Fruit fly (Drosophila melanogaster) whole organism, adult: ENCODE data around the gene CG6154.
A peak's percentile ranks its signal among the peaks of the same experiment; 100 is the strongest.

Experiments
- CG11617 ChIP-seq: fragments of 200-800 bp; sonication (Bioruptor generic); optimal IDR thresholded peaks from 2 replicates; lab custom pipeline; 2017; ENCODE audit warnings: mild to moderate bottlenecking, missing biosample characterization, missing genetic modification reagents, missing genetic modification characterization
- CG12768 ChIP-seq: fragments of 200-800 bp; sonication (Bioruptor generic); optimal IDR thresholded peaks from 2 replicates; lab custom pipeline; 2017; ENCODE audit warnings: missing biosample characterization, missing genetic modification characterization, mild to moderate bottlenecking, moderate library complexity, missing genetic modification reagents
- CG14711 ChIP-seq: fragments of 200-800 bp; sonication (Bioruptor generic); optimal IDR thresholded peaks from 2 replicates; lab custom pipeline; 2018; ENCODE audit warnings: missing biosample characterization, mild to moderate bottlenecking, missing genetic modification characterization, moderate library complexity
- CG1620 ChIP-seq: fragments of 200-800 bp; sonication (Bioruptor generic); optimal IDR thresholded peaks from 2 replicates; lab custom pipeline; 2016; ENCODE audit warnings: missing biosample characterization, missing genetic modification characterization
- CG33017 ChIP-seq: fragments of 200-800 bp; sonication (Bioruptor generic); optimal IDR thresholded peaks from 2 replicates; lab custom pipeline; 2018; ENCODE audit warnings: missing biosample characterization, mild to moderate bottlenecking, missing genetic modification characterization, moderate library complexity
- CG5204 ChIP-seq: fragments of 200-800 bp; sonication (Bioruptor generic); optimal IDR thresholded peaks from 2 replicates; lab custom pipeline; 2016; ENCODE audit warnings: missing biosample characterization, missing genetic modification characterization
- CG7045 ChIP-seq: fragments of 200-800 bp; sonication (Bioruptor generic); optimal IDR thresholded peaks from 2 replicates; lab custom pipeline; 2017; ENCODE audit warnings: missing biosample characterization, mild to moderate bottlenecking, missing genetic modification characterization
- CG7101 ChIP-seq: fragments of 200-800 bp; sonication (Bioruptor generic); optimal IDR thresholded peaks from 2 replicates; lab custom pipeline; 2018; ENCODE audit warnings: missing biosample characterization, mild to moderate bottlenecking, missing genetic modification characterization, moderate library complexity
- Clk ChIP-seq: fragments of 200-800 bp; sonication (Bioruptor generic); optimal IDR thresholded peaks from 2 replicates; lab custom pipeline; 2017; ENCODE audit warnings: missing biosample characterization, missing genetic modification characterization
- Crg-1 ChIP-seq: fragments of 200-800 bp; sonication (Bioruptor generic); optimal IDR thresholded peaks from 2 replicates; lab custom pipeline; 2016; ENCODE audit warnings: missing biosample characterization, missing genetic modification characterization
- Hr96 ChIP-seq: fragments of 200-800 bp; sonication (Bioruptor generic); optimal IDR thresholded peaks from 2 replicates; lab custom pipeline; 2016; ENCODE audit warnings: missing biosample characterization, missing genetic modification characterization
- Mnt ChIP-seq: fragments of 200-800 bp; sonication (Bioruptor generic); optimal IDR thresholded peaks from 2 replicates; lab custom pipeline; 2016; ENCODE audit warnings: missing biosample characterization, mild to moderate bottlenecking, missing genetic modification characterization
- bab1 ChIP-seq: fragments of 200-800 bp; sonication (Bioruptor generic); optimal IDR thresholded peaks from 3 replicates; lab custom pipeline; 2019; ENCODE audit warnings: missing biosample characterization, mild to moderate bottlenecking, missing genetic modification characterization, moderate library complexity
- cic ChIP-seq: fragments of 200-800 bp; sonication (Bioruptor generic); optimal IDR thresholded peaks from 2 replicates; lab custom pipeline; 2017; ENCODE audit warnings: missing biosample characterization, mild to moderate bottlenecking, missing genetic modification characterization, moderate library complexity
- cnc ChIP-seq, 2 experiments: fragments of >200 bp; optimal IDR thresholded peaks; 2 replicates each; lab custom pipeline; 2017
- kay ChIP-seq: fragments of 200-800 bp; sonication (Bioruptor generic); peaks from one replicate; lab custom pipeline; 2016; ENCODE audit warnings: missing biosample characterization, missing genetic modification characterization, borderline replicate concordance
- ovo ChIP-seq: fragments of 200-800 bp; sonication (Bioruptor generic); optimal IDR thresholded peaks from 2 replicates; lab custom pipeline; 2016; ENCODE audit warnings: missing biosample characterization, missing genetic modification characterization
- pad ChIP-seq: fragments of 200-800 bp; sonication (Bioruptor generic); optimal IDR thresholded peaks from 3 replicates; lab custom pipeline; 2017; ENCODE audit warnings: missing biosample characterization, missing genetic modification characterization, mild to moderate bottlenecking, moderate library complexity, missing genetic modification reagents
- tj ChIP-seq: fragments of 200-800 bp; sonication (Bioruptor generic); optimal IDR thresholded peaks from 3 replicates; lab custom pipeline; 2017; ENCODE audit warnings: missing biosample characterization, mild to moderate bottlenecking, missing genetic modification characterization, moderate library complexity
- toe ChIP-seq: fragments of 200-800 bp; sonication (Bioruptor generic); optimal IDR thresholded peaks from 2 replicates; lab custom pipeline; 2016; ENCODE audit warnings: missing biosample characterization, missing genetic modification characterization

Gene CG6154

DNA sequence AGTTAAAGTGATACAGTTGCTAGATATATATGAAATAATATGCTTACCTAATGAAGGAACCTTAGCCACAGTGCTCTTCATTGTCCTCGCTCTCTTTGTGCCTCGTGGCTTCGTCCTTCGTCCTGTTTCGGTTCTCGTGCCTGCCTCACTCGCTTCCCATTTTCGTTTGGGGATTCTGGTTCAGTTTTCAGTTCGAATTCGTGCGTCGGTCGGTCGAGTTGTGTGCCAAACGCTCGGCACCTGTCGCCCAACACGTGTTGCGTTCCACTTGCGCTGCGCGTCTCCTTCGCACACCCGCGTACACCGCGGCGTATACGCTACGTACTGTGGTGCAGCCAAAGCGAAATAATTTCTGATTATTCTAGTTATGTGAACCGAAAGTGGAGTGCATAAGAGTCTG lies at the start of gene CG6154:
CG6154 (plus strand) TSS at position 185 of the 400 bp plus-strand sequence.
- TF ChIP-seq Mnt (GFP tag; lab: Kevin White, UChicago) (peak; percentile 27), CG11617 (no peak)

DNA sequence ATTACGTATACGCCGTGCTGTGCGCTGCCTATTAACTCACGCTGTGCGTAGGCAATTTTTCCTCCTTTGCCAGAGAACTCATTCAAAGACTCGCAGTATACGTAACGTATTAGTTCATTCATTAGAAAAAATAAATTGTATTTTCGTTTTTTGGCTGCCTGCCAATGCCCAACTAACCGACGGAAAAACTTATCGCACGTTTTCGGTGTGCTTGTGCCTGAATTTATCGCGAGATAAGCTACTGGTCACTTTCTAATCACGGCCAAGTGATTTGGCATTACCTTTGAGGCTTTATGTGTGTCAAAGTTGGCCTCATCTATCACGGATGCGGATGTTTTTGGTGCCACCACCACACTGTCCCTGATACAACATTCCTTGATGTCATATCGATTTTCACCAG lies 49.5 kb upstream of the CG6154 start:
- TF ChIP-seq Hr96 (GFP tag; lab: Kevin White, UChicago) (no peak), CG11617 (no peak), Mnt (GFP tag; lab: Kevin White, UChicago) (no peak), CG1620 (no peak), pad (GFP tag; lab: Kevin White, UChicago) (no peak), Crg-1 (GFP tag; lab: Kevin White, UChicago) (no peak)

DNA sequence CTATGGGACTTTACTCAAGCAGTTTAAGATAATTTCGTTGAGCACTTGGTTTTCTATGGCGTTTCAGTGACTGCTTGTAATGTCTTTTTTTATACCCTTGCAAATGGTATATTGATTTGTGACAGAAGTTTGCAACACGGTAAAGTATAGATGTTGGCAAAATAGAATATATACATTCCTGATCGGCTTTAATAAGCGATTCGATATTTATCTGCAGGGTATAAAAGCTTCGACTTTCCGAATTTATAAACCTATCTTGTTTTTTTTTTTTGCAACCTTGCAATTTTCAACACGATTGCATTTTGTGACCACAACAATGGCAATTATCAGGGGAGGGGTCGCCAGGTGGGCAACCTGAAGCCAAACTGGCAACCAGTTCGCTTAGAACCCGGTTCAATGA lies 48.2 kb upstream of the CG6154 start:
- TF ChIP-seq Crg-1 (GFP tag; lab: Kevin White, UChicago) = no peak
- TF ChIP-seq CG11617 = no peak
- no peak for TF ChIP-seq CG12768 (GFP tag; lab: Kevin White, UChicago)
- no peak for TF ChIP-seq cnc (optimal IDR thresholded peaks at IDR 0.05; lab: Kevin White, UChicago)
- no peak for TF ChIP-seq CG33017 (tag; lab: Kevin White, UChicago)
- TF ChIP-seq Hr96 (GFP tag; lab: Kevin White, UChicago) = peak; percentile 11
- no peak for TF ChIP-seq pad (GFP tag; lab: Kevin White, UChicago)
- TF ChIP-seq CG1620 = no peak
- no peak for TF ChIP-seq bab1 (GFP tag; lab: Kevin White, UChicago)
- TF ChIP-seq ovo = no peak
- no peak for TF ChIP-seq Clk (GFP tag; lab: Kevin White, UChicago)
- TF ChIP-seq tj (GFP tag; lab: Kevin White, UChicago) = peak; percentile 78
- TF ChIP-seq CG14711 (tag; lab: Kevin White, UChicago) = peak; percentile 12
- TF ChIP-seq CG5204 (GFP tag; lab: Kevin White, UChicago) = no peak
- no peak for TF ChIP-seq CG7045
- TF ChIP-seq toe (GFP tag; lab: Kevin White, UChicago) = no peak
- peak; percentile 14 for TF ChIP-seq kay (GFP tag; lab: Kevin White, UChicago)
- TF ChIP-seq cic = no peak
- TF ChIP-seq Mnt (GFP tag; lab: Kevin White, UChicago) = no peak
- peak; percentile 7 for TF ChIP-seq CG7101

DNA sequence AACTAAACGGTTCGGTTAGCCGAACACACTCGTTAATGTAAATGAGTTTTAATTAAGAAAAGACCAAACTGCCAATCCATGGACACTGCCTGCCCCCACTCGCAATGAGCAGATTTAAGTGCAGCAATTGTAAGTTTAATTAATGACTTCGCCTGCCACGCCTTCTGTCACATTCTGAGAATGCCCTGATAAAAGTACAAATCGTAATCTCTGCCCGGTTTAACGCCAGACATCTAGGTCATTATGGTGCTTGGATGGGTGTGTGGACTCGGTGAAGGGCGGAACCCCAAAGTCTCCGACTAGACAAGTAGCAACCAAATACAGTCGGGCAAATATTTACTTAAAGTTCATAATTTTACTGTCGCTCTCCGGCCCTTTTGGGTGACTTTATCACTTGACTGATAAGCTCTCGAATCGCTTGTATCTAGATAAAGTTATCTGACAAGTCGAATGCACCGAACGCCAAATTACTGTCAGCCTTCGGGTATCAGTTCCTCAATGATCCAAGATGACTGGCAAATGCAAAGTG lies 40.3 kb upstream of the CG6154 start:
- TF ChIP-seq CG11617 (no peak), cnc (optimal IDR thresholded peaks at IDR 0.05; lab: Kevin White, UChicago) (peak in 1 of 2 experiments; percentile 13), Clk (GFP tag; lab: Kevin White, UChicago) (no peak), CG5204 (GFP tag; lab: Kevin White, UChicago) (no peak), CG7045 (no peak), toe (GFP tag; lab: Kevin White, UChicago) (no peak), tj (GFP tag; lab: Kevin White, UChicago) (no peak), cic (peak; percentile 32)

DNA sequence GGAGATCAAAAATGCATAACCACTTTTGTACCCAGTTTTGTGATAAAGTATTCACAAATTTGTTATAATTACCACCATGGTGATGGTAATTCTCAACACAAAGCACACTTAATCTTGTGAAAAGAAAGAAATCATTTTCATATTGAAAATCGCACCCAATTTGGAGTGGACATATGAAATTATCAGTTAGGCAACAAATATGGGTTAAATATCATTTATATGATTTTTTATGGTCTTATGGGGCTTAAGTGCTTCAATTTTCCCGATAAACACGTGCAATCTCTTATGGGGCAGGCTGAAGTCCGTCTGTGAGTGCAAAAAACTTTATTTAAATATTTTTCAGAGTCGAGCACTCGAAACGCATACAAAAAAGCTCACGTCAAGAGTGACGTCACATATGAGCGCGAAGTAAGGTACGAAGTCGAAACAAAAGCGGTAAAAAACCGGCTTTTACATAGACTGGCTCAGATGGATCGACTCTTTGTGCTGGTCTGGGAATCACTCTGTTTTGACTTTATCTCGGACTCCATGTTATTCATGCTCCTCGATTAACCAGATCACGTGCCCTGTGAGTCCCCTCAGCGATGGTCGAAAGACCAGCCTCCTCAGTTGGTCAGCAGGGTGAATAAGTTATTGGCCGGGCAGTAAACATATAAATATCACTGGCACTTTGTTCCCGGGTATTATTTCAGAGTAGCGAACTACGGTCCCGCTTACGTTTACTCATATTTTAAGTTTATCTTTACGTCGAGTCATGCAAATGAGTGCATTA lies 35.8 kb upstream of the CG6154 start:
- TF ChIP-seq CG1620 (no peak), tj (GFP tag; lab: Kevin White, UChicago) (peak; percentile 19)

DNA sequence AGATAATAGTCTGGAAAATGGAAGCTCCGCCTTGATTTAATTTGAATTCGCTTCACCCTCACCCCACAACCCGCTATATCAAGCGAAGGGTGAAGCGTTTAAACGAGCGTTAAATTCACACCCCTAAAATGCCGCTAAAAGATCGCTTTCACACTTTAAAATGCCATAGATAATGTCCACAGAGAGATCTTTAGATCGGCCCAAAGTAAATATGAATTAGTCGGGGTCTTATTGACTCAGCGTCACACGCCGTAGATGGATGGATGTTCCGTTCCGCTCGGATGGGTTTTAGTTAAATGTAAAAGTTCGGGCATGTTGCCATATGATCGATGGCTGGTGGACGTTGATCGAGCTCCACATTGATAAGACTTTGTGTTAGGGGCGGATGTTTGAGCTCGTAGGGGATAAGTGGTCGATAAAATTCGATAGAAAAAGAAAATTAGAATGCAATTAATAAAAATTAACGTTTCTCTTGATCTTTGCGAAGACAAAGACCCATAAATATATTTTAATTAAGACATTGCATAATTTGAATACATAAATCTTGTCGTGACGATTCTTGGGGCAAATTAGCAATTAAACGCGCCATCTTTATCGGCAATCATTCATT lies 34.3 kb upstream of the CG6154 start:
- no peak for TF ChIP-seq bab1 (GFP tag; lab: Kevin White, UChicago)
- peak; percentile 53 for TF ChIP-seq Clk (GFP tag; lab: Kevin White, UChicago)
- TF ChIP-seq cnc (optimal IDR thresholded peaks at IDR 0.05; lab: Kevin White, UChicago) = no peak
- peak; percentile 41 for TF ChIP-seq pad (GFP tag; lab: Kevin White, UChicago)
- peak; percentile 66 for TF ChIP-seq cic
- peak; percentile 78 for TF ChIP-seq CG7101
- peak; percentile 71 for TF ChIP-seq CG12768 (GFP tag; lab: Kevin White, UChicago)
- TF ChIP-seq kay (GFP tag; lab: Kevin White, UChicago) = no peak
- peak; percentile 53 for TF ChIP-seq Mnt (GFP tag; lab: Kevin White, UChicago)
- TF ChIP-seq CG33017 (tag; lab: Kevin White, UChicago) = peak; percentile 49
- no peak for TF ChIP-seq CG5204 (GFP tag; lab: Kevin White, UChicago)
- peak; percentile 41 for TF ChIP-seq CG11617
- peak; percentile 85 for TF ChIP-seq ovo
- peak; percentile 93 for TF ChIP-seq Crg-1 (GFP tag; lab: Kevin White, UChicago)
- TF ChIP-seq toe (GFP tag; lab: Kevin White, UChicago) = peak; percentile 57
- TF ChIP-seq tj (GFP tag; lab: Kevin White, UChicago) = no peak
- peak; percentile 38 for TF ChIP-seq Hr96 (GFP tag; lab: Kevin White, UChicago)
- TF ChIP-seq CG1620 = peak; percentile 86
- peak; percentile 47 for TF ChIP-seq CG14711 (tag; lab: Kevin White, UChicago)
- TF ChIP-seq CG7045 = peak; percentile 81
